Worm (Caenorhabditis elegans): ENCODE data around the gene F17C11.6.

Gene F17C11.6

ce11 chrV:10940571-10940991 is 14.3 kb upstream of the F17C11.6 start:
- no peak for TF ChIP-seq tra-4 (tag; optimal IDR thresholded peaks at IDR 0.05)
- TF ChIP-seq ets-7 (tag; optimal IDR thresholded peaks at IDR 0.05) = no peak
- no peak for TF ChIP-seq hmbx-1 (tag; optimal IDR thresholded peaks at IDR 0.05)
- no peak for TF ChIP-seq ama-1 (optimal IDR thresholded peaks at IDR 0.05)
- TF ChIP-seq B0310.2 (tag; optimal IDR thresholded peaks at IDR 0.05) = no peak
- TF ChIP-seq scrt-1 (GFP tag; IDR thresholded peaks at IDR 0.05) = no peak
- no peak for TF ChIP-seq aly-1 (tag; optimal IDR thresholded peaks at IDR 0.05)
- no peak for TF ChIP-seq hnd-1 (tag; optimal IDR thresholded peaks at IDR 0.05)
- TF ChIP-seq F13C5.2 (tag; optimal IDR thresholded peaks at IDR 0.05) = no peak
- TF ChIP-seq pes-1 (GFP tag; IDR thresholded peaks at IDR 0.05) = no peak
- TF ChIP-seq tbx-37 (GFP tag; conservative IDR thresholded peaks at IDR 0.05) = no peak
- TF ChIP-seq hmg-4 (GFP tag; optimal IDR thresholded peaks at IDR 0.05) = no peak
- TF ChIP-seq flt-1 (GFP tag; IDR thresholded peaks at IDR 0.05) = no peak
- TF ChIP-seq ceh-13 (GFP tag; optimal IDR thresholded peaks at IDR 0.05) = no peak
- no peak for TF ChIP-seq tbx-11 (GFP tag; IDR thresholded peaks at IDR 0.05)
- TF ChIP-seq sea-1 (GFP tag; conservative IDR thresholded peaks at IDR 0.05) = no peak

DNA sequence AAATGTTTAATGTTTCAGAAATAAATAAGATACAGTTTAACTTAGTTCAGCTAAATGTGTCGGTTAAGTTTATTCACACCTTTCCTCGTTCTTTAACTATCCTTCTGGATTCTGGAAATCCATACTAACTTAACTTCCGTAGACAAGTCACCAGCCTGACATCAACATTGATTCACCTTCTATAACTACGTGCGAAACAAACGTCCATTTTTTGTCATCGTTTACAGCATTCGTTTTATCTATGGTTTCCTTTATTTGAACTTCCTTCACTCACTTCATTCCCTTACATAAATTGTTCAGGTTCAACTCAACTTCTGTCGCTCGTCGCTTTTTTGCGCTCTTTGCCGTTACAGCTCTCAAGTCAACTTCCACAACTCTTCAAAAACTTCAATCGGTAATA is 13.8 kb upstream of the F17C11.6 start, which contains the start of gene F17C11.26:
Gene F17C11.26 (plus strand): TSS at position 301 of the 400 bp plus-strand sequence.
- no peak for TF ChIP-seq ceh-13 (GFP tag; optimal IDR thresholded peaks at IDR 0.05)
- no peak for TF ChIP-seq flt-1 (GFP tag; IDR thresholded peaks at IDR 0.05)
- no peak for TF ChIP-seq sea-1 (GFP tag; conservative IDR thresholded peaks at IDR 0.05)
- no peak for TF ChIP-seq scrt-1 (GFP tag; IDR thresholded peaks at IDR 0.05)

ce11 chrV:10942161-10942560 is 12.8 kb upstream of the F17C11.6 start, which contains the start of gene zip-9:
TSS of gene zip-9 (plus strand) at chrV:10942461.
- TF ChIP-seq hmg-4 (GFP tag; optimal IDR thresholded peaks at IDR 0.05) (no peak), tbx-11 (GFP tag; IDR thresholded peaks at IDR 0.05) (no peak), ceh-13 (GFP tag; optimal IDR thresholded peaks at IDR 0.05) (no peak), hmbx-1 (tag; optimal IDR thresholded peaks at IDR 0.05) (no peak), B0310.2 (tag; optimal IDR thresholded peaks at IDR 0.05) (no peak), sea-1 (GFP tag; conservative IDR thresholded peaks at IDR 0.05) (no peak), flt-1 (GFP tag; IDR thresholded peaks at IDR 0.05) (no peak), tra-4 (tag; optimal IDR thresholded peaks at IDR 0.05) (no peak), ama-1 (optimal IDR thresholded peaks at IDR 0.05) (no peak), tbx-37 (GFP tag; conservative IDR thresholded peaks at IDR 0.05) (no peak), pes-1 (GFP tag; IDR thresholded peaks at IDR 0.05) (no peak), ets-7 (tag; optimal IDR thresholded peaks at IDR 0.05) (no peak), F13C5.2 (tag; optimal IDR thresholded peaks at IDR 0.05) (no peak), ceh-36 (tag; optimal IDR thresholded peaks at IDR 0.05) (no peak), scrt-1 (GFP tag; IDR thresholded peaks at IDR 0.05) (no peak), aly-1 (tag; optimal IDR thresholded peaks at IDR 0.05) (no peak), hnd-1 (tag; optimal IDR thresholded peaks at IDR 0.05) (no peak)

DNA sequence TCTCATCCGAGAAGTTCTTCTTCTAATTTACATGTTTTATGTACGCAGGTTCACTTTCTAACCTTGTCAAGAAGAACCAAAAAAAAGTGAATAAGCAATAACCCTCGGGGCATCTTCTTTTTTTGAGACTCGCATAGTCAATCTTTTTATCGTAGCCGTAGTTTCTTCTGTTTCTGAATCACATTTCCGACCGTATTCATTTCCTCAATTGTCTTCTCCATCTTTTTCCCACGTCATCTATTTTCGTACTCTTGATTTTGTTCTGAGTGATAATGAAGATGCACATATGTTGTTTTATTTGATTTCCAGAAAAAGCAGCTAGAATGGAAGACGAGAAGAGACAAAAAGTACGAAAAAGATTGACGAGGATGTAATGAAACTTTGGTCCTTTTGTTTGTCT is 10.0 kb upstream of the F17C11.6 start:
- no peak for TF ChIP-seq sea-1 (GFP tag; conservative IDR thresholded peaks at IDR 0.05)
- TF ChIP-seq hmg-4 (GFP tag; optimal IDR thresholded peaks at IDR 0.05) = no peak
- no peak for TF ChIP-seq tbx-37 (GFP tag; conservative IDR thresholded peaks at IDR 0.05)
- no peak for TF ChIP-seq ceh-36 (tag; optimal IDR thresholded peaks at IDR 0.05)
- TF ChIP-seq tbx-11 (GFP tag; IDR thresholded peaks at IDR 0.05) = no peak
- TF ChIP-seq flt-1 (GFP tag; IDR thresholded peaks at IDR 0.05) = no peak
- TF ChIP-seq ets-7 (tag; optimal IDR thresholded peaks at IDR 0.05) = no peak
- no peak for TF ChIP-seq F13C5.2 (tag; optimal IDR thresholded peaks at IDR 0.05)
- no peak for TF ChIP-seq pes-1 (GFP tag; IDR thresholded peaks at IDR 0.05)
- no peak for TF ChIP-seq hmbx-1 (tag; optimal IDR thresholded peaks at IDR 0.05)
- TF ChIP-seq B0310.2 (tag; optimal IDR thresholded peaks at IDR 0.05) = no peak

- TF ChIP-seq hmg-4 (GFP tag; optimal IDR thresholded peaks at IDR 0.05) (no peak), B0310.2 (tag; optimal IDR thresholded peaks at IDR 0.05) (no peak), ceh-36 (tag; optimal IDR thresholded peaks at IDR 0.05) (no peak), hmbx-1 (tag; optimal IDR thresholded peaks at IDR 0.05) (no peak), tbx-37 (GFP tag; conservative IDR thresholded peaks at IDR 0.05) (no peak), scrt-1 (GFP tag; IDR thresholded peaks at IDR 0.05) (no peak), flt-1 (GFP tag; IDR thresholded peaks at IDR 0.05) (no peak), pes-1 (GFP tag; IDR thresholded peaks at IDR 0.05) (no peak), ama-1 (optimal IDR thresholded peaks at IDR 0.05) (no peak), hnd-1 (tag; optimal IDR thresholded peaks at IDR 0.05) (no peak), aly-1 (tag; optimal IDR thresholded peaks at IDR 0.05) (no peak), tbx-11 (GFP tag; IDR thresholded peaks at IDR 0.05) (no peak), tra-4 (tag; optimal IDR thresholded peaks at IDR 0.05) (no peak), ets-7 (tag; optimal IDR thresholded peaks at IDR 0.05) (no peak), ceh-13 (GFP tag; optimal IDR thresholded peaks at IDR 0.05) (no peak), sea-1 (GFP tag; conservative IDR thresholded peaks at IDR 0.05) (no peak), F13C5.2 (tag; optimal IDR thresholded peaks at IDR 0.05) (no peak)
Measured at ce11 chrV:10947210-10947609, 7.7 kb upstream of the F17C11.6 start.

- TF ChIP-seq hmg-4 (GFP tag; optimal IDR thresholded peaks at IDR 0.05) (no peak), aly-1 (tag; optimal IDR thresholded peaks at IDR 0.05) (no peak), hmbx-1 (tag; optimal IDR thresholded peaks at IDR 0.05) (no peak), pes-1 (GFP tag; IDR thresholded peaks at IDR 0.05) (no peak), flt-1 (GFP tag; IDR thresholded peaks at IDR 0.05) (no peak), F13C5.2 (tag; optimal IDR thresholded peaks at IDR 0.05) (no peak), tra-4 (tag; optimal IDR thresholded peaks at IDR 0.05) (no peak), B0310.2 (tag; optimal IDR thresholded peaks at IDR 0.05) (no peak), ceh-13 (GFP tag; optimal IDR thresholded peaks at IDR 0.05) (no peak), scrt-1 (GFP tag; IDR thresholded peaks at IDR 0.05) (no peak), hnd-1 (tag; optimal IDR thresholded peaks at IDR 0.05) (no peak), tbx-11 (GFP tag; IDR thresholded peaks at IDR 0.05) (no peak), ceh-36 (tag; optimal IDR thresholded peaks at IDR 0.05) (no peak), ama-1 (optimal IDR thresholded peaks at IDR 0.05) (no peak), sea-1 (GFP tag; conservative IDR thresholded peaks at IDR 0.05) (no peak), tbx-37 (GFP tag; conservative IDR thresholded peaks at IDR 0.05) (no peak), ets-7 (tag; optimal IDR thresholded peaks at IDR 0.05) (no peak)
Measured at ce11 chrV:10947930-10948329, 7.0 kb upstream of the F17C11.6 start, which contains the start of gene F17C11.2. TSS of gene F17C11.2 (plus strand) at chrV:10948230.

- TF ChIP-seq ama-1 (optimal IDR thresholded peaks at IDR 0.05) (no peak), tbx-11 (GFP tag; IDR thresholded peaks at IDR 0.05) (no peak), hnd-1 (tag; optimal IDR thresholded peaks at IDR 0.05) (no peak), sea-1 (GFP tag; conservative IDR thresholded peaks at IDR 0.05) (no peak), aly-1 (tag; optimal IDR thresholded peaks at IDR 0.05) (no peak), hmbx-1 (tag; optimal IDR thresholded peaks at IDR 0.05) (no peak), ets-7 (tag; optimal IDR thresholded peaks at IDR 0.05) (no peak)
Measured at ce11 chrV:10949511-10949910, 5.4 kb upstream of the F17C11.6 start, which contains the start of gene col-153. TSS of gene col-153 (plus strand) at chrV:10949811.

All from whole organism, early embryonic.